Fruit fly (Drosophila melanogaster): ENCODE results near the gene CG1789.

CG1789 gene

DNA sequence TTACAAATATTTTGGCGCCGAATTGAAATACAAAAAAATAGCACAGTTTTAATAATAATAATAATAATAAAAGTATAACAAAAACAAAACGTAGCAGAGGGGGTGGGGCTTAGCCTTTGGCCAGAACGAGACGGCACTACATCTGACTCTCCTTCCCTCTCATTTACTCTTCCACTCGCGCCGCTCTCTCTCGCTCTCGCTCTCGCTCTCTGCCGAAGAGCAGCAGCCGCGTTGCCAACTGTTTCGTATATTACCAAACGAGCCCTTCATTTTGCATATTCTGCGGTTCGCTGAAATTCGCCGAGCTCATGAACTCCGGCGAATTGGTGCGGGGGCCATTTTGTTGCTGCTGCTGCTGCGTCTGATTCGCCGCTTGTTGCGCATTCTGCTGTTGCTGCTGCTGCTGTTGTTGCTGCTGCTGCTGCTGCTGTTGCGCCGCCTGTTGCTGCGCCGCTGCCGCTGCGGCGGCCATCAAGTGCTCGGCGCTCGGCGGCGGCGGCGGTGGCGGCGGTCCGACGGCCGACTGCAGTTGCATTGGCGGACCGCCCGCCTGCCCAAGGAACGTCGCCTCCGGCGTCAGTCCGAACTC lies 37.5 kb downstream of the CG1789 start (continued):
- TF ChIP-seq CG5953 (GFP tag; IDR thresholded peaks at IDR 0.05) (0 out of 2 replicates have a peak, but pooled peaks have one; percentile 23), scrt (GFP tag; optimal IDR thresholded peaks at IDR 0.05) (peak; percentile 66), tna (GFP tag; IDR thresholded peaks at IDR 0.05; ENCODE audit: partially characterized antibody) (peak; percentile 20; the same call in 1 of the 2 replicates), CG4360 (GFP tag; IDR thresholded peaks at IDR 0.05) (peak; percentile 46; the same call in 1 of the 2 replicates), CG3847 (GFP tag; IDR thresholded peaks at IDR 0.05) (0 out of 2 replicates have a peak, but pooled peaks have one; percentile 16), CG9215 (GFP tag; IDR thresholded peaks at IDR 0.05) (no peak), Blimp-1 (GFP tag; optimal IDR thresholded peaks at IDR 0.05) (no peak), Deaf1 (tag; optimal IDR thresholded peaks at IDR 0.05) (peak; percentile 86), eyg (GFP tag; optimal IDR thresholded peaks at IDR 0.05) (no peak), CG34224 (GFP tag; IDR thresholded peaks at IDR 0.05; ENCODE audit: partially characterized antibody) (peak; percentile 18; the same call in 1 of the 3 replicates), Nf-YA (GFP tag; IDR thresholded peaks at IDR 0.05) (no peak), zen2 (GFP tag; IDR thresholded peaks at IDR 0.05; ENCODE audit: partially characterized antibody) (peak; percentile 50; the same call in 2 of the 3 replicates), CG4854 (GFP tag; optimal IDR thresholded peaks at IDR 0.05) (peak; percentile 90), CG15479 (GFP tag; optimal IDR thresholded peaks at IDR 0.05) (peak; percentile 23), Med (GFP tag) (peak; percentile 53), tgo (GFP tag; IDR thresholded peaks at IDR 0.05) (no peak), yki (optimal IDR thresholded peaks at IDR 0.05) (peak; percentile 63), Adf1 (GFP tag; IDR thresholded peaks at IDR 0.05) (peak; percentile 80), al (GFP tag; IDR thresholded peaks at IDR 0.05) (no peak), CG2199 (GFP tag; IDR thresholded peaks at IDR 0.05) (no peak), Fer3 (tag; optimal IDR thresholded peaks at IDR 0.05) (no peak), Jarid2 (GFP tag; optimal IDR thresholded peaks at IDR 0.05) (peak; percentile 78), lilli (GFP tag; optimal IDR thresholded peaks at IDR 0.05) (no peak), crol (GFP tag; IDR thresholded peaks at IDR 0.05) (peak; percentile 31; the same call in 1 of the 2 replicates), CG12219 (GFP tag; optimal IDR thresholded peaks at IDR 0.05) (no peak), CG10321 (GFP tag; IDR thresholded peaks at IDR 0.05) (peak; percentile 96), Pdp1 (GFP tag; optimal IDR thresholded peaks at IDR 0.05) (peak in 1 of 2 experiments; percentile 9), Trl (optimal IDR thresholded peaks at IDR 0.05) (peak; percentile 75 to 85), Trl (GFP tag; optimal IDR thresholded peaks at IDR 0.05) (no peak), CG18764 (GFP tag; optimal IDR thresholded peaks at IDR 0.05) (no peak), jing (GFP tag; optimal IDR thresholded peaks at IDR 0.05) (peak; percentile 9), sna (GFP tag; IDR thresholded peaks at IDR 0.05; ENCODE audit: partially characterized antibody) (no peak), nerfin-2 (GFP tag; IDR thresholded peaks at IDR 0.05; ENCODE audit: partially characterized antibody) (0 out of 2 replicates have a peak, but pooled peaks have one; percentile 7), CG6854 (GFP tag; optimal IDR thresholded peaks at IDR 0.05) (no peak), CG14667 (GFP tag; IDR thresholded peaks at IDR 0.05) (no peak), stwl (tag; optimal IDR thresholded peaks at IDR 0.05) (peak; percentile 13), chinmo (GFP tag; IDR thresholded peaks at IDR 0.05; ENCODE audit: partially characterized antibody) (peak; percentile 58; the same call in 1 of the 4 replicates), sens (GFP tag) (peak; percentile 40)

DNA sequence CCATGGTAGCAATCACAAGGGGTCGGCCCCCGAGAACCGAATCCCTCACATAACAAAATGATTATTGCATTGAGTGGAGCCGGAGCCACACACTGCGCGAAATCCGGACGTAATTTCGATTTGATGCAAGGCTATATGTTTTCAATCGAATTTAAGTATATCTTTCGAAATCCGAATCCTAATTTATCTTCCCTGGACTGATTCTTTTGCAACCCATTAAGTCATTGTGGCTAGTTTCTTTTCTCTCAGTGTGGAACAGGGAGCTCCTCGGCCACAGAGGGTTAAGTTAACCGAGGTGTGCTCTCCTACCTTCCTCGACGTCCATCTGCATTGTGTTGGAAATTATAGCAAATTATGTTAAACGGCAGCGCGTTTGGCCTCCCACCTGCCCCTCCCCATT lies 41.9 kb downstream of the CG1789 start:
- TF ChIP-seq chif (GFP tag; optimal IDR thresholded peaks at IDR 0.05) = peak in 1 of 2 experiments; percentile 17
- TF ChIP-seq dysf (GFP tag; IDR thresholded peaks at IDR 0.05) = peak; percentile 41; the same call in 1 of the 3 replicates
- TF ChIP-seq disco-r (GFP tag; optimal IDR thresholded peaks at IDR 0.05) = no peak
- 0 out of 3 replicates have a peak, but pooled peaks have one; percentile 14 for TF ChIP-seq ci (GFP tag; IDR thresholded peaks at IDR 0.05)
- peak; percentile 79 for TF ChIP-seq Ets65A (GFP tag)
- TF ChIP-seq gem (tag; optimal IDR thresholded peaks at IDR 0.05) = peak; percentile 19
- TF ChIP-seq prd (optimal IDR thresholded peaks at IDR 0.05) = no peak
- peak; percentile 36; the same call in 1 of the 3 replicates for TF ChIP-seq prd (GFP tag; IDR thresholded peaks at IDR 0.05)
- TF ChIP-seq row (GFP tag; IDR thresholded peaks at IDR 0.05) = 0 out of 3 replicates have a peak, but pooled peaks have one; percentile 21
- TF ChIP-seq zfh1 (GFP tag; IDR thresholded peaks at IDR 0.05) = 0 out of 3 replicates have a peak, but pooled peaks have one; percentile 29
- TF ChIP-seq slbo (GFP tag; IDR thresholded peaks at IDR 0.05) = peak; percentile 17; the same call in 1 of the 2 replicates
- peak; percentile 44 for TF ChIP-seq Med (GFP tag)
- 0 out of 2 replicates have a peak, but pooled peaks have one; percentile 13 for TF ChIP-seq CG17328 (GFP tag; IDR thresholded peaks at IDR 0.05)
- TF ChIP-seq CG16815 (GFP tag; optimal IDR thresholded peaks at IDR 0.05) = no peak
- peak; percentile 12 for TF ChIP-seq dmrt11E (tag; optimal IDR thresholded peaks at IDR 0.05)

Measured in whole organism, embryonic.